Worm (Caenorhabditis elegans) whole organism, young adult: ENCODE results near the gene tag-180.

Experiments used
- B0035.1 ChIP-seq: sonication (generic microtip); optimal IDR thresholded peaks from 2 replicates; lab custom pipeline; 2016; ENCODE audit warnings: missing genetic modification characterization, mild to moderate bottlenecking, missing compliant biosample characterization, missing genotype, missing genetic modification reagents
- B0336.3 ChIP-seq: fragments of 200-800 bp; sonication (Bioruptor generic); IDR thresholded peaks from 2 replicates; pipeline ENCODE4 v1.3.6; 2022; ENCODE audit warnings: missing genetic modification characterization, missing compliant biosample characterization
- C06A6.2 ChIP-seq: fragments of 200-800 bp; sonication (Bioruptor generic); conservative IDR thresholded peaks from 2 replicates; pipeline ENCODE4 v1.3.6; 2022; ENCODE audit warnings: missing genetic modification characterization, missing compliant biosample characterization
- C17E4.6 ChIP-seq: fragments of 200-800 bp; sonication (Bioruptor generic); IDR thresholded peaks from 2 replicates; pipeline ENCODE4 v1.3.6; 2022; ENCODE audit warnings: missing genetic modification reagents, missing genetic modification characterization, missing compliant biosample characterization
- F23B12.7 ChIP-seq: sonication (generic microtip); optimal IDR thresholded peaks from 2 replicates; lab custom pipeline; 2017; ENCODE audit warnings: missing genetic modification characterization, mild to moderate bottlenecking, missing compliant biosample characterization, antibody characterized with exemption, moderate library complexity; ENCODE audit not compliant: insufficient read depth
- T26A5.8 ChIP-seq: sonication (generic microtip); optimal IDR thresholded peaks from 2 replicates; lab custom pipeline; 2016; ENCODE audit warnings: missing genetic modification characterization, missing compliant biosample characterization
- Y53F4B.3 ChIP-seq: fragments of 200-800 bp; sonication (Bioruptor generic); IDR thresholded peaks from 2 replicates; pipeline ENCODE4 v1.3.6; 2022; ENCODE audit warnings: missing genetic modification reagents, missing genetic modification characterization, missing compliant biosample characterization
- Y56A3A.18 ChIP-seq: fragments of 200-800 bp; sonication (Bioruptor generic); IDR thresholded peaks from 2 replicates; pipeline ENCODE4 v1.3.6; 2022; ENCODE audit warnings: missing genetic modification reagents, missing genetic modification characterization, missing compliant biosample characterization
- ama-1 ChIP-seq, 3 experiments: fragments of 150-350 bp in 1 of 3; sonication (generic microtip) in 2 of 3; optimal IDR thresholded peaks; 2 replicates each; lab custom pipeline; 2014 to 2018; ENCODE audit warnings: missing biosample characterization in 2 of 3, missing genetic modification characterization in 2 of 3, missing genetic modification reagents in 2 of 3
- athp-1 ChIP-seq: sonication (generic microtip); optimal IDR thresholded peaks from 2 replicates; lab custom pipeline; 2017; ENCODE audit warnings: mild to moderate bottlenecking, missing genetic modification characterization, missing compliant biosample characterization
- attf-6 ChIP-seq: fragments of 200-800 bp; sonication (Bioruptor generic); IDR thresholded peaks from 2 replicates; pipeline ENCODE4 v1.3.6; 2022; ENCODE audit warnings: missing genetic modification reagents, missing genetic modification characterization, missing compliant biosample characterization
- cebp-2 ChIP-seq: fragments of 200-800 bp; sonication (Bioruptor generic); IDR thresholded peaks from 2 replicates; pipeline ENCODE4 v1.3.6; 2022; ENCODE audit warnings: missing genetic modification characterization, missing compliant biosample characterization
- ceh-58 ChIP-seq: fragments of 200-800 bp; sonication (Bioruptor generic); IDR thresholded peaks from 2 replicates; pipeline ENCODE4 v1.3.6; 2022; ENCODE audit warnings: missing genetic modification characterization, missing compliant biosample characterization
- dpff-1 ChIP-seq: sonication (generic microtip); optimal IDR thresholded peaks from 2 replicates; lab custom pipeline; 2017; ENCODE audit warnings: mild to moderate bottlenecking, missing genetic modification characterization, missing compliant biosample characterization
- hlh-26 ChIP-seq: fragments of 200-800 bp; sonication (Bioruptor generic); conservative IDR thresholded peaks from 2 replicates; pipeline ENCODE4 v1.3.6; 2022; ENCODE audit warnings: missing genetic modification reagents, missing genetic modification characterization, missing compliant biosample characterization
- hsf-1 ChIP-seq: fragments of 200-800 bp; sonication (Bioruptor generic); IDR thresholded peaks from 2 replicates; pipeline ENCODE4 v1.3.6; 2022; ENCODE audit warnings: missing genetic modification reagents, missing genetic modification characterization, missing compliant biosample characterization
- lin-35 ChIP-seq, 3 experiments: fragments of 150-350 bp in 2 of 3; sonication (generic microtip) in 1 of 3; optimal IDR thresholded peaks; 2 replicates each; lab custom pipeline; 2014 to 2018; ENCODE audit warnings: missing biosample characterization in 3 of 3, missing genetic modification characterization in 3 of 3, missing genetic modification reagents in 3 of 3
- lsl-1 ChIP-seq: fragments of 200-800 bp; sonication (Bioruptor generic); optimal IDR thresholded peaks from 2 replicates; lab custom pipeline; 2018; ENCODE audit warnings: mild to moderate bottlenecking, missing genetic modification characterization, moderate library complexity, missing compliant biosample characterization
- mel-28 ChIP-seq: sonication (generic microtip); optimal IDR thresholded peaks from 2 replicates; lab custom pipeline; 2016; ENCODE audit warnings: borderline replicate concordance, mild to moderate bottlenecking, missing genetic modification characterization, missing compliant biosample characterization
- nhr-120 ChIP-seq: fragments of 200-800 bp; sonication (Bioruptor generic); IDR thresholded peaks from 2 replicates; pipeline ENCODE4 v1.3.6; 2022; ENCODE audit warnings: missing genetic modification characterization, missing compliant biosample characterization
- nhr-90 ChIP-seq: sonication (generic microtip); optimal IDR thresholded peaks from 2 replicates; lab custom pipeline; 2016; ENCODE audit warnings: missing genotype, mild to moderate bottlenecking, missing genetic modification characterization, missing compliant biosample characterization
- rcor-1 ChIP-seq: fragments of 200-800 bp; sonication (Bioruptor generic); IDR thresholded peaks from 2 replicates; pipeline ENCODE4 v1.3.6; 2022; ENCODE audit warnings: missing genetic modification reagents, missing genetic modification characterization, missing compliant biosample characterization
- snpc-1.3 ChIP-seq: sonication (generic microtip); optimal IDR thresholded peaks from 2 replicates; lab custom pipeline; 2017; ENCODE audit warnings: missing genetic modification characterization, mild to moderate bottlenecking, missing compliant biosample characterization, antibody characterized with exemption, moderate library complexity, missing genotype, missing genetic modification reagents; ENCODE audit not compliant: insufficient read depth
- snpc-3.4 ChIP-seq: sonication (generic microtip); optimal IDR thresholded peaks from 2 replicates; lab custom pipeline; 2017; ENCODE audit warnings: missing genetic modification characterization, mild to moderate bottlenecking, missing compliant biosample characterization, antibody characterized with exemption, moderate library complexity, missing genotype, missing genetic modification reagents
- ztf-25 ChIP-seq: fragments of 200-800 bp; sonication (Bioruptor generic); IDR thresholded peaks from 2 replicates; pipeline ENCODE4 v1.3.6; 2022; ENCODE audit warnings: missing genetic modification reagents, missing genetic modification characterization, missing compliant biosample characterization
- ztf-26 ChIP-seq: sonication (generic microtip); optimal IDR thresholded peaks from 2 replicates; lab custom pipeline; 2017; ENCODE audit warnings: missing genetic modification characterization, missing compliant biosample characterization

The tag-180 gene

DNA sequence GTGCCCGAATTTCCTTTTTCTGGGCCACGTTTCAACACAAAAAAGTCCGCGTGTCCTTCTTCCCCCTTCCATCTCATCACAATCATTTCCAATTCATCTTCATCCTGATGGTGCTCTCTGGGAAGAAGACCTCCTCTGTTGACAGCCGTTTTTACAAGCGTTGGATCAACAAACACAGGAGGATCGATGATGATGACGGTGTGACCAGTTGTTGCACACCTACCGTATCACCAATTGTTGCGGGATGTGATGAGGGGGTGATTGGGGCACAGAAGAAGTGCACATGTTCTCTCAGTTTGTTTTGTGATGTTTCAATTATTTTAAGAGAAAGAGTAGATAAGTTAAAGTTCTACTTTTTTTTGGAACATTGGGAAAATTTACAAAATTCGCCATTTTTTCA lies 53.7 kb downstream of the tag-180 start:
- no peak for TF ChIP-seq dpff-1 (tag; lab: Kevin White, UChicago)
- no peak for TF ChIP-seq lsl-1 (GFP tag; lab: Kevin White, UChicago)
- no peak for TF ChIP-seq B0336.3 (GFP tag; lab: Robert Waterston, UW)
- TF ChIP-seq ama-1 (optimal IDR thresholded peaks at IDR 0.05; lab: Kevin White, UChicago) = no peak
- no peak for TF ChIP-seq ama-1 (GFP tag; optimal IDR thresholded peaks at IDR 0.05; lab: Kevin White, UChicago)
- TF ChIP-seq C06A6.2 (GFP tag; lab: Robert Waterston, UW) = no peak
- no peak for TF ChIP-seq hsf-1 (GFP tag; lab: Robert Waterston, UW)
- TF ChIP-seq ceh-58 (GFP tag; lab: Robert Waterston, UW) = no peak
- TF ChIP-seq Y53F4B.3 (GFP tag; lab: Robert Waterston, UW) = no peak
- TF ChIP-seq, all 124 proteins: peak for 0

DNA sequence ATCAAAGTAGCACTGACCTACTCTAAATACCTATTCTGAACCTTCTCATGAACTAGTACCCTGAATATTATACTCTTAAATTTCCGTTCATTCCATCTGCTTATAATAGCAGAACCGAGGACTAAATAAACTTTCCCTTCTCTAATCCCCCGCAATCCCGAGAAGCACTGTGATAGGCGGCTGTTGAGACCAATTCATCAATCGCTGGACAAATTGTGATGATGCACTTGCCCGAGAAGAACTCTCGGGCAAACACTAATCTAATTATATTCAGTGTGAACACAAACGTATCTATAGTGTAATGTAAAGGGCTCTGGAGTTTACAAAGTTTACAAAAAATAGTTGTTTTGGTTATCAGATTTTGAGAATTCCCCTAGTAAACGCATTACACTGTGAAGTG lies 54.4 kb downstream of the tag-180 start:
- no peak for TF ChIP-seq snpc-3.4 (tag; lab: Kevin White, UChicago)
- no peak for TF ChIP-seq nhr-120 (GFP tag; lab: Robert Waterston, UW)
- TF ChIP-seq Y56A3A.18 = no peak
- no peak for TF ChIP-seq ztf-25
- TF ChIP-seq C17E4.6 (GFP tag; lab: Robert Waterston, UW) = no peak
- TF ChIP-seq B0035.1 (tag; lab: Kevin White, UChicago) = no peak
- no peak for TF ChIP-seq nhr-90 (tag; lab: Kevin White, UChicago)
- TF ChIP-seq T26A5.8 = no peak
- no peak for TF ChIP-seq rcor-1 (GFP tag; lab: Robert Waterston, UW)
- no peak for TF ChIP-seq snpc-1.3 (tag; lab: Kevin White, UChicago)
- TF ChIP-seq attf-6 (GFP tag; lab: Robert Waterston, UW) = no peak
- no peak for TF ChIP-seq athp-1 (tag; lab: Kevin White, UChicago)
- TF ChIP-seq hlh-26 (GFP tag; lab: Robert Waterston, UW) = no peak
- no peak for TF ChIP-seq mel-28 (tag; lab: Kevin White, UChicago)
- no peak for TF ChIP-seq F23B12.7 (tag; lab: Kevin White, UChicago)
- no peak for TF ChIP-seq lin-35 (GFP tag; optimal IDR thresholded peaks at IDR 0.05; lab: Kevin White, UChicago)
- no peak for TF ChIP-seq cebp-2 (GFP tag; lab: Robert Waterston, UW)
- TF ChIP-seq ztf-26 = no peak
